Fruit fly (Drosophila melanogaster) Kc167 (cell line): ENCODE measurements around the gene CG2218.

Experiments used
- Myc ChIP-seq: fragments of >200 bp; optimal IDR thresholded peaks from 2 replicates; lab custom pipeline; 2017; ENCODE audit warnings: missing external identifiers
- Sin3A ChIP-seq: fragments of >200 bp; optimal IDR thresholded peaks from 2 replicates; lab custom pipeline; 2018; ENCODE audit warnings: missing external identifiers
- h ChIP-seq: fragments of >200 bp; optimal IDR thresholded peaks from 3 replicates; lab custom pipeline; 2018; ENCODE audit warnings: missing external identifiers
- insv ChIP-seq: fragments of >200 bp; optimal IDR thresholded peaks from 3 replicates; lab custom pipeline; 2018; ENCODE audit warnings: missing external identifiers
- psq ChIP-seq: fragments of >200 bp; optimal IDR thresholded peaks from 2 replicates; lab custom pipeline; 2017; ENCODE audit warnings: missing external identifiers
- ttk ChIP-seq: sonication (Bioruptor generic); optimal IDR thresholded peaks from 2 replicates; lab custom pipeline; 2017; ENCODE audit warnings: missing external identifiers

CG2218 gene

dm6 chr3R:30393909-30394308, 34.2 kb downstream of the CG2218 start:
- no peak for TF ChIP-seq insv (lab: Kevin White, UChicago)
- TF ChIP-seq Myc (lab: Kevin White, UChicago), result no peak
- TF ChIP-seq h (lab: Kevin White, UChicago), result no peak
- no peak for TF ChIP-seq ttk (lab: Kevin White, UChicago)
- no peak for TF ChIP-seq psq (lab: Kevin White, UChicago)
- no peak for TF ChIP-seq Sin3A (lab: Kevin White, UChicago)

dm6 chr3R:30391950-30392349, 36.1 kb downstream of the CG2218 start:
- TF ChIP-seq ttk (lab: Kevin White, UChicago), result no peak
- TF ChIP-seq Sin3A (lab: Kevin White, UChicago), result no peak
- no peak for TF ChIP-seq insv (lab: Kevin White, UChicago)
- TF ChIP-seq Myc (lab: Kevin White, UChicago), result no peak
- no peak for TF ChIP-seq h (lab: Kevin White, UChicago)
- no peak for TF ChIP-seq psq (lab: Kevin White, UChicago)

- TF ChIP-seq ttk (lab: Kevin White, UChicago) (no peak), insv (lab: Kevin White, UChicago) (no peak), h (lab: Kevin White, UChicago) (no peak)
Measured at dm6 chr3R:30391098-30391497, 37.0 kb downstream of the CG2218 start.

dm6 chr3R:30390304-30390703, 37.8 kb downstream of the CG2218 start:
- TF ChIP-seq ttk (lab: Kevin White, UChicago), result no peak
- no peak for TF ChIP-seq psq (lab: Kevin White, UChicago)
- no peak for TF ChIP-seq h (lab: Kevin White, UChicago)
- TF ChIP-seq insv (lab: Kevin White, UChicago), result no peak
- no peak for TF ChIP-seq Sin3A (lab: Kevin White, UChicago)
- TF ChIP-seq Myc (lab: Kevin White, UChicago), result no peak

- no peak for TF ChIP-seq Myc (lab: Kevin White, UChicago)
- no peak for TF ChIP-seq ttk (lab: Kevin White, UChicago)
- no peak for TF ChIP-seq psq (lab: Kevin White, UChicago)
- no peak for TF ChIP-seq Sin3A (lab: Kevin White, UChicago)
- no peak for TF ChIP-seq insv (lab: Kevin White, UChicago)
- no peak for TF ChIP-seq h (lab: Kevin White, UChicago)
Measured at dm6 chr3R:30389096-30389495, 39.0 kb downstream of the CG2218 start.

- no peak for TF ChIP-seq Sin3A (lab: Kevin White, UChicago)
- TF ChIP-seq h (lab: Kevin White, UChicago), result no peak
- TF ChIP-seq ttk (lab: Kevin White, UChicago), result no peak
- TF ChIP-seq psq (lab: Kevin White, UChicago), result no peak
- no peak for TF ChIP-seq insv (lab: Kevin White, UChicago)
- no peak for TF ChIP-seq Myc (lab: Kevin White, UChicago)
Measured at dm6 chr3R:30388215-30388871, 39.7 kb downstream of the CG2218 start.

dm6 chr3R:30387515-30388178, 40.4 kb downstream of the CG2218 start, which contains the start of the genes Fer2LCH and Fer1HCH:
Fer2LCH (plus strand) TSS chr3R:30387804.
Fer1HCH (minus strand) TSS chr3R:30388178.
- TF ChIP-seq psq (lab: Kevin White, UChicago) (no peak), Myc (lab: Kevin White, UChicago) (no peak), ttk (lab: Kevin White, UChicago) (no peak), h (lab: Kevin White, UChicago) (no peak)

- TF ChIP-seq Myc (lab: Kevin White, UChicago), result no peak
- no peak for TF ChIP-seq ttk (lab: Kevin White, UChicago)
- TF ChIP-seq Sin3A (lab: Kevin White, UChicago), result no peak
- TF ChIP-seq h (lab: Kevin White, UChicago), result no peak
- no peak for TF ChIP-seq psq (lab: Kevin White, UChicago)
- TF ChIP-seq insv (lab: Kevin White, UChicago), result no peak
Measured at dm6 chr3R:30386759-30387437, 41.2 kb downstream of the CG2218 start.

dm6 chr3R:30385531-30385930, 42.5 kb downstream of the CG2218 start:
- no peak for TF ChIP-seq ttk (lab: Kevin White, UChicago)
- TF ChIP-seq insv (lab: Kevin White, UChicago), result no peak
- TF ChIP-seq Myc (lab: Kevin White, UChicago), result no peak
- no peak for TF ChIP-seq psq (lab: Kevin White, UChicago)
- no peak for TF ChIP-seq h (lab: Kevin White, UChicago)
- no peak for TF ChIP-seq Sin3A (lab: Kevin White, UChicago)

dm6 chr3R:30383181-30383580, 44.9 kb downstream of the CG2218 start:
- TF ChIP-seq Sin3A (lab: Kevin White, UChicago) (no peak), psq (lab: Kevin White, UChicago) (no peak), ttk (lab: Kevin White, UChicago) (no peak)
